Worm (Caenorhabditis elegans) whole organism, L4 larva: Measurements from ENCODE around the gene F22F7.7.

Experiments used
- T26A8.4 ChIP-seq: fragments of 200-800 bp; sonication (Bioruptor generic); IDR thresholded peaks from 2 replicates; pipeline ENCODE4 v1.3.6; 2022; ENCODE audit warnings: missing genetic modification characterization, missing compliant biosample characterization
- Y5F2A.4 ChIP-seq: fragments of 200-800 bp; sonication (Bioruptor generic); optimal IDR thresholded peaks from 2 replicates; lab custom pipeline; 2018; ENCODE audit warnings: mild to moderate bottlenecking, missing genetic modification characterization, missing compliant biosample characterization
- dmd-9 ChIP-seq: fragments of 200-800 bp; sonication (Bioruptor generic); IDR thresholded peaks from 2 replicates; pipeline ENCODE4 v1.3.6; 2022; ENCODE audit warnings: missing genetic modification reagents, missing genetic modification characterization, missing compliant biosample characterization
- dpl-1 ChIP-seq: fragments of 150-350 bp; optimal IDR thresholded peaks from 2 replicates; lab custom pipeline; 2014; ENCODE audit warnings: missing biosample characterization, missing genetic modification reagents, missing genetic modification characterization
- hif-1 ChIP-seq, 2 experiments: sonication (generic microtip); optimal IDR thresholded peaks; 2 replicates each; lab custom pipeline; 2016 to 2017; ENCODE audit warnings: missing compliant biosample characterization in 2 of 2, missing genetic modification characterization in 2 of 2, missing genetic modification reagents in 2 of 2, missing genotype in 2 of 2, mild to moderate bottlenecking in 1 of 2
- jun-1 ChIP-seq: fragments of 150-350 bp; optimal IDR thresholded peaks from 2 replicates; lab custom pipeline; 2014; ENCODE audit warnings: missing biosample characterization, missing genetic modification reagents, missing genetic modification characterization
- mep-1 ChIP-seq: fragments of 150-350 bp; sonication (generic microtip); optimal IDR thresholded peaks from 3 replicates; lab custom pipeline; 2014; ENCODE audit warnings: missing biosample characterization, missing genetic modification characterization
- nhr-76 ChIP-seq: fragments of 150-350 bp; optimal IDR thresholded peaks from 2 replicates; lab custom pipeline; 2014; ENCODE audit warnings: missing biosample characterization, missing genetic modification characterization
- skn-1 ChIP-seq: fragments of 150-350 bp; optimal IDR thresholded peaks from 2 replicates; lab custom pipeline; 2014; ENCODE audit warnings: missing biosample characterization, missing genetic modification characterization
- zfp-3 ChIP-seq: fragments of 200-800 bp; sonication (Bioruptor generic); conservative IDR thresholded peaks from 2 replicates; pipeline ENCODE4 v1.3.6; 2022; ENCODE audit warnings: missing genetic modification reagents, missing genetic modification characterization, missing compliant biosample characterization
- ztf-11 ChIP-seq: fragments of 150-350 bp; optimal IDR thresholded peaks from 2 replicates; lab custom pipeline; 2014; ENCODE audit warnings: missing biosample characterization, missing genetic modification characterization

DNA sequence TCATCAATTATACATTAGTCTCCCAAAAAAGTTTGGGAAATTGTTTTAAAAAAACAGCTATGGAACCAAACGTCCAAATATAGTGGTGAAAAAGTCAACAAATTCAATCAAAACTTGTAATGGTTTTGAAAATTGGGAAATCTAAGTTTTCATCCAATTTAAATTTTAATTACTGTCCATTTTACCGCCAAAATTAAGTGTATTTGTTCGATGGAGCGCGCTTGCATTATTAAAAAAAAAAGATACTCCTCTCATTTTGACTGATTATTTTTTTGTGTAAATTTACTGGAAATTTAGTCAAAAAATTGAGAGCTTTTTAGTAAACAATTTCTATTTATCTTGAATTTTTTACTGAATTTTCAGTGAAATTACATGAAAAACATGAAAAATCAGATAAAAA is 34.6 kb upstream of the F22F7.7 start:
- TF ChIP-seq ztf-11 (tag; lab: Kevin White, UChicago) (no peak), T26A8.4 (GFP tag; lab: Robert Waterston, UW) (no peak), dmd-9 (GFP tag; lab: Robert Waterston, UW) (no peak), hif-1 (tag; optimal IDR thresholded peaks at IDR 0.05; lab: Kevin White, UChicago) (no peak), zfp-3 (no peak), mep-1 (tag; lab: Kevin White, UChicago) (no peak), dpl-1 (no peak), skn-1 (tag; lab: Kevin White, UChicago) (no peak), jun-1 (tag; lab: Kevin White, UChicago) (no peak), nhr-76 (tag; lab: Kevin White, UChicago) (no peak), Y5F2A.4 (GFP tag; lab: Kevin White, UChicago) (no peak)
